Fruit fly (Drosophila melanogaster) whole organism, embryonic: ENCODE measurements around the gene PDCD-5.

Experiments used
- CG10321 ChIP-seq: fragments of 200-800 bp; sonication (Bioruptor generic); IDR thresholded peaks from 2 replicates; pipeline ENCODE4 v1.3.6; 2022; ENCODE audit warnings: missing biosample characterization, missing genetic modification characterization
- CG10462 ChIP-seq: fragments of 200-800 bp; sonication (Bioruptor generic); optimal IDR thresholded peaks from 2 replicates; lab custom pipeline; 2016; ENCODE audit warnings: missing biosample characterization, missing genetic modification characterization
- CG10543 ChIP-seq: fragments of 200-800 bp; sonication (Bioruptor generic); optimal IDR thresholded peaks from 3 replicates; lab custom pipeline; 2017; ENCODE audit warnings: missing biosample characterization, mild to moderate bottlenecking, missing genetic modification characterization, moderate library complexity
- CG11085 ChIP-seq: fragments of 200-800 bp; sonication (Bioruptor generic); IDR thresholded peaks from 2 replicates; pipeline ENCODE4 v1.3.6; 2022; ENCODE audit warnings: missing biosample characterization, missing genetic modification characterization
- CG11695 ChIP-seq: fragments of 200-800 bp; sonication (Bioruptor generic); IDR thresholded peaks from 3 replicates; pipeline ENCODE4 v1.3.6; 2022; ENCODE audit warnings: missing biosample characterization, missing genetic modification characterization
- CG12659 ChIP-seq: fragments of 200-800 bp; sonication (Bioruptor generic); optimal IDR thresholded peaks from 3 replicates; lab custom pipeline; 2017; ENCODE audit warnings: mild to moderate bottlenecking, missing biosample characterization, missing genetic modification reagents, missing genetic modification characterization
- CG14710 ChIP-seq: fragments of 200-800 bp; sonication (Bioruptor generic); optimal IDR thresholded peaks from 3 replicates; lab custom pipeline; 2019; ENCODE audit warnings: missing biosample characterization, mild to moderate bottlenecking, missing genetic modification characterization, moderate library complexity
- CG15479 ChIP-seq: fragments of 200-800 bp; sonication (Bioruptor generic); optimal IDR thresholded peaks from 3 replicates; lab custom pipeline; 2019; ENCODE audit warnings: missing biosample characterization, mild to moderate bottlenecking, missing genetic modification characterization, moderate library complexity
- CG15696 ChIP-seq: fragments of 200-800 bp; sonication (Bioruptor generic); optimal IDR thresholded peaks from 2 replicates; lab custom pipeline; 2019; ENCODE audit warnings: missing biosample characterization, mild to moderate bottlenecking, missing genetic modification characterization, moderate library complexity
- CG2129 ChIP-seq: fragments of 200-800 bp; sonication (Bioruptor generic); IDR thresholded peaks from 2 replicates; pipeline ENCODE4 v1.3.6; 2022; ENCODE audit warnings: missing biosample characterization, missing genetic modification characterization; ENCODE audit not compliant: partially characterized antibody
- CG31441 ChIP-seq: fragments of 200-800 bp; sonication (Bioruptor generic); IDR thresholded peaks from 2 replicates; pipeline ENCODE4 v1.3.6; 2022; ENCODE audit warnings: missing biosample characterization, missing genetic modification characterization
- CG32772 ChIP-seq: fragments of 200-800 bp; sonication (Bioruptor generic); IDR thresholded peaks from 2 replicates; pipeline ENCODE4 v1.3.6; 2022; ENCODE audit warnings: missing biosample characterization, missing genetic modification characterization
- CG3281 ChIP-seq: fragments of 200-800 bp; sonication (Bioruptor generic); optimal IDR thresholded peaks from 3 replicates; lab custom pipeline; 2017; ENCODE audit warnings: missing biosample characterization, mild to moderate bottlenecking, missing genetic modification characterization
- CG3407 ChIP-seq: fragments of 200-800 bp; sonication (Bioruptor generic); optimal IDR thresholded peaks from 2 replicates; lab custom pipeline; 2018; ENCODE audit warnings: missing biosample characterization, mild to moderate bottlenecking, missing genetic modification characterization
- CG42726 ChIP-seq: fragments of 200-800 bp; sonication (Bioruptor generic); IDR thresholded peaks from 2 replicates; pipeline ENCODE4 v1.3.6; 2022; ENCODE audit warnings: missing biosample characterization, missing genetic modification characterization; ENCODE audit not compliant: partially characterized antibody
- CG43689 ChIP-seq: fragments of 200-800 bp; sonication (Bioruptor generic); IDR thresholded peaks from 2 replicates; pipeline ENCODE4 v1.3.6; 2022; ENCODE audit warnings: missing biosample characterization, missing genetic modification characterization
- CG5953 ChIP-seq: fragments of 200-800 bp; sonication (Bioruptor generic); IDR thresholded peaks from 2 replicates; pipeline ENCODE4 v1.3.6; 2022; ENCODE audit warnings: missing biosample characterization, missing genetic modification characterization
- CG8089 ChIP-seq: fragments of 200-800 bp; sonication (Bioruptor generic); optimal IDR thresholded peaks from 3 replicates; lab custom pipeline; 2016; ENCODE audit warnings: missing biosample characterization, missing genetic modification characterization
- CG8478 ChIP-seq: fragments of >200 bp; optimal IDR thresholded peaks from 2 replicates; lab custom pipeline; 2018
- CG8924 ChIP-seq: fragments of 200-800 bp; optimal IDR thresholded peaks from 3 replicates; lab custom pipeline; 2019; ENCODE audit warnings: missing biosample characterization, mild to moderate bottlenecking, missing genetic modification characterization, moderate library complexity
- CG9727 ChIP-seq: fragments of 200-800 bp; sonication (Bioruptor generic); optimal IDR thresholded peaks from 3 replicates; lab custom pipeline; 2017; ENCODE audit warnings: missing biosample characterization, mild to moderate bottlenecking, missing genetic modification characterization
- CG9876 ChIP-seq: fragments of 200-800 bp; sonication (Bioruptor generic); optimal IDR thresholded peaks from 2 replicates; lab custom pipeline; 2016; ENCODE audit warnings: missing biosample characterization, missing genetic modification characterization
- Dbx ChIP-seq: fragments of 200-800 bp; sonication (Bioruptor generic); IDR thresholded peaks from 3 replicates; pipeline ENCODE4 v1.3.6; 2022; ENCODE audit warnings: missing biosample characterization, missing genetic modification characterization
- HHEX ChIP-seq: fragments of 200-800 bp; sonication (Bioruptor generic); optimal IDR thresholded peaks from 3 replicates; lab custom pipeline; 2017; ENCODE audit warnings: missing biosample characterization, mild to moderate bottlenecking, missing genetic modification characterization, missing genetic modification reagents
- HLH4C ChIP-seq: fragments of 200-800 bp; sonication (Bioruptor generic); IDR thresholded peaks from 3 replicates; pipeline ENCODE4 v1.3.6; 2022; ENCODE audit warnings: missing biosample characterization, missing genetic modification characterization; ENCODE audit not compliant: partially characterized antibody
- Mes4 ChIP-seq: fragments of 200-800 bp; sonication (Bioruptor generic); optimal IDR thresholded peaks from 2 replicates; lab custom pipeline; 2016; ENCODE audit warnings: missing biosample characterization, missing genetic modification characterization
- Ptx1 ChIP-seq: fragments of 200-800 bp; sonication (Bioruptor generic); IDR thresholded peaks from 2 replicates; pipeline ENCODE4 v1.3.6; 2022; ENCODE audit warnings: missing biosample characterization, missing genetic modification characterization
- Rx ChIP-seq: fragments of 200-800 bp; sonication (Bioruptor generic); IDR thresholded peaks from 2 replicates; pipeline ENCODE4 v1.3.6; 2022; ENCODE audit warnings: missing biosample characterization, missing genetic modification characterization
- Scr ChIP-seq: fragments of 200-800 bp; sonication (Bioruptor generic); IDR thresholded peaks from 2 replicates; pipeline ENCODE4 v1.3.6; 2022; ENCODE audit warnings: missing biosample characterization, missing genetic modification characterization; ENCODE audit not compliant: partially characterized antibody
- Stat92E ChIP-seq, 3 experiments: fragments of >200 bp in 2 of 3; fragments of 200-800 bp in 1 of 3; sonication (Bioruptor generic) in 1 of 3; optimal IDR thresholded peaks; 2 replicates each; lab custom pipeline; 2017 to 2019; ENCODE audit warnings: missing biosample characterization in 3 of 3, missing genetic modification characterization in 3 of 3, mild to moderate bottlenecking in 1 of 3, moderate library complexity in 1 of 3
- Xrp1 ChIP-seq: fragments of 200-800 bp; sonication (Bioruptor generic); IDR thresholded peaks from 2 replicates; pipeline ENCODE4 v1.3.6; 2022; ENCODE audit warnings: missing biosample characterization, missing genetic modification characterization
- br ChIP-seq: fragments of >200 bp; optimal IDR thresholded peaks from 2 replicates; lab custom pipeline; 2017
- bsh ChIP-seq, 2 experiments: fragments of 200-800 bp; sonication (Bioruptor generic); optimal IDR thresholded peaks; 2 replicates each; lab custom pipeline; 2017 to 2018; ENCODE audit warnings: mild to moderate bottlenecking in 2 of 2, missing biosample characterization in 2 of 2, missing genetic modification characterization in 2 of 2, moderate library complexity in 1 of 2
- croc ChIP-seq: fragments of 200-800 bp; sonication (Bioruptor generic); conservative IDR thresholded peaks from 3 replicates; pipeline ENCODE4 v1.3.6; 2022; ENCODE audit warnings: missing biosample characterization, missing genetic modification characterization
- dati ChIP-seq: fragments of 200-800 bp; sonication (Bioruptor generic); IDR thresholded peaks from 2 replicates; pipeline ENCODE4 v1.3.6; 2022; ENCODE audit warnings: missing biosample characterization, missing genetic modification characterization
- dm ChIP-seq: fragments of 200-800 bp; sonication (Bioruptor generic); optimal IDR thresholded peaks from 3 replicates; lab custom pipeline; 2016; ENCODE audit warnings: missing biosample characterization, missing genetic modification characterization
- dmrt11E ChIP-seq: fragments of 200-800 bp; sonication (Bioruptor generic); optimal IDR thresholded peaks from 3 replicates; lab custom pipeline; 2018; ENCODE audit warnings: missing biosample characterization, mild to moderate bottlenecking, missing genetic modification characterization, moderate library complexity
- dpn ChIP-seq, 2 experiments: fragments of 200-800 bp; sonication (Bioruptor generic); optimal IDR thresholded peaks; 3 replicates each; lab custom pipeline; 2016; ENCODE audit warnings: missing biosample characterization in 2 of 2, missing genetic modification characterization in 2 of 2
- fd64A ChIP-seq: fragments of 200-800 bp; sonication (Bioruptor generic); optimal IDR thresholded peaks from 3 replicates; lab custom pipeline; 2018; ENCODE audit warnings: missing biosample characterization, mild to moderate bottlenecking, missing genetic modification characterization
- gce ChIP-seq: fragments of 200-800 bp; sonication (Bioruptor generic); IDR thresholded peaks from 3 replicates; pipeline ENCODE4 v1.3.6; 2022; ENCODE audit warnings: missing biosample characterization, missing genetic modification characterization
- ken ChIP-seq: fragments of 200-800 bp; sonication (Bioruptor generic); IDR thresholded peaks from 3 replicates; pipeline ENCODE4 v1.3.6; 2022; ENCODE audit warnings: missing biosample characterization, missing genetic modification characterization
- p53 ChIP-seq: fragments of 200-800 bp; sonication (Bioruptor generic); optimal IDR thresholded peaks from 2 replicates; lab custom pipeline; 2016; ENCODE audit warnings: missing biosample characterization, missing genetic modification characterization
- pb ChIP-seq: fragments of 200-800 bp; sonication (Bioruptor generic); optimal IDR thresholded peaks from 3 replicates; lab custom pipeline; 2016; ENCODE audit warnings: missing biosample characterization, missing genetic modification characterization
- phol ChIP-seq: fragments of 200-800 bp; sonication (Bioruptor generic); optimal IDR thresholded peaks from 3 replicates; lab custom pipeline; 2018; ENCODE audit warnings: missing biosample characterization, mild to moderate bottlenecking, missing genetic modification characterization, moderate library complexity
- ro ChIP-seq: fragments of 200-800 bp; sonication (Bioruptor generic); IDR thresholded peaks from 2 replicates; pipeline ENCODE4 v1.3.6; 2022; ENCODE audit warnings: missing biosample characterization, missing genetic modification characterization
- salm ChIP-seq: fragments of 200-800 bp; sonication (Bioruptor generic); optimal IDR thresholded peaks from 2 replicates; lab custom pipeline; 2018; ENCODE audit warnings: missing biosample characterization, mild to moderate bottlenecking, missing genetic modification characterization
- sens-2 ChIP-seq: fragments of 200-800 bp; sonication (Bioruptor generic); IDR thresholded peaks from 2 replicates; pipeline ENCODE4 v1.3.6; 2022; ENCODE audit warnings: missing biosample characterization, missing genetic modification characterization
- sima ChIP-seq: fragments of 200-800 bp; sonication (Bioruptor generic); optimal IDR thresholded peaks from 2 replicates; lab custom pipeline; 2016; ENCODE audit warnings: missing biosample characterization, missing genetic modification characterization
- slp2 ChIP-seq: fragments of 200-800 bp; sonication (Bioruptor generic); optimal IDR thresholded peaks from 2 replicates; lab custom pipeline; 2016; ENCODE audit warnings: missing biosample characterization, missing genetic modification characterization
- yki ChIP-seq: fragments of >200 bp; optimal IDR thresholded peaks from 3 replicates; lab custom pipeline; 2018

The PDCD-5 gene

dm6 chr3L:16181330-16181830 lies 50.5 kb downstream of the PDCD-5 start (continued):
- 0 out of 2 replicates have a peak, but pooled peaks have one; percentile 28 for TF ChIP-seq CG31441 (GFP tag; lab: Robert Waterston, UW)
- no peak for TF ChIP-seq CG3407
- TF ChIP-seq ken (GFP tag; lab: Robert Waterston, UW): 0 out of 3 replicates have a peak, but pooled peaks have one; percentile 40
- TF ChIP-seq Rx (GFP tag; lab: Robert Waterston, UW): no peak
- peak; percentile 56; the same call in 1 of the 2 replicates for TF ChIP-seq Xrp1 (GFP tag; lab: Robert Waterston, UW)
- TF ChIP-seq CG8089 (GFP tag; lab: Kevin White, UChicago): no peak
- no peak for TF ChIP-seq Stat92E (GFP tag; optimal IDR thresholded peaks at IDR 0.05; lab: Kevin White, UChicago)
- no peak for TF ChIP-seq CG10462 (GFP tag; lab: Kevin White, UChicago)
- no peak for TF ChIP-seq Scr
- TF ChIP-seq dmrt11E: peak; percentile 19
- no peak for TF ChIP-seq sima (GFP tag; lab: Kevin White, UChicago)
- TF ChIP-seq salm: no peak
- TF ChIP-seq bsh (GFP tag; optimal IDR thresholded peaks at IDR 0.05; lab: Kevin White, UChicago): peak; percentile 10 to 20
- peak; percentile 30 for TF ChIP-seq CG14710 (tag; lab: Kevin White, UChicago)
- TF ChIP-seq phol (tag; lab: Kevin White, UChicago): peak; percentile 74
- no peak for TF ChIP-seq yki
- TF ChIP-seq CG8924 (tag; lab: Kevin White, UChicago): no peak
- peak; percentile 36; the same call in 1 of the 2 replicates for TF ChIP-seq CG10321 (GFP tag; lab: Robert Waterston, UW)
- TF ChIP-seq CG5953 (GFP tag; lab: Robert Waterston, UW): no peak
- no peak for TF ChIP-seq CG2129 (GFP tag; lab: Robert Waterston, UW)
- TF ChIP-seq CG9876 (GFP tag; lab: Kevin White, UChicago): no peak
- no peak for TF ChIP-seq slp2
- TF ChIP-seq gce: no peak
- TF ChIP-seq HLH4C (GFP tag; lab: Robert Waterston, UW): no peak
- no peak for TF ChIP-seq fd64A (GFP tag; lab: Kevin White, UChicago)
- TF ChIP-seq CG42726 (GFP tag; lab: Robert Waterston, UW): no peak
- TF ChIP-seq HHEX: no peak
- no peak for TF ChIP-seq CG15696 (tag; lab: Kevin White, UChicago)
- no peak for TF ChIP-seq dati (GFP tag; lab: Robert Waterston, UW)
- no peak for TF ChIP-seq pb (GFP tag; lab: Kevin White, UChicago)
- TF ChIP-seq sens-2 (GFP tag; lab: Robert Waterston, UW): no peak
- no peak for TF ChIP-seq ro (GFP tag; lab: Robert Waterston, UW)
- no peak for TF ChIP-seq p53
- TF ChIP-seq Dbx (GFP tag; lab: Robert Waterston, UW): no peak
- TF ChIP-seq CG43689: no peak
- no peak for TF ChIP-seq Mes4
- TF ChIP-seq br (lab: Kevin White, UChicago): no peak
- TF ChIP-seq dm (GFP tag; lab: Kevin White, UChicago): no peak
- TF ChIP-seq croc: no peak
- TF ChIP-seq CG15479 (GFP tag; lab: Kevin White, UChicago): no peak
- TF ChIP-seq CG11085 (GFP tag; lab: Robert Waterston, UW): no peak
- TF ChIP-seq CG9727 (GFP tag; lab: Kevin White, UChicago): peak; percentile 8
- TF ChIP-seq CG12659: no peak
- TF ChIP-seq CG3281 (GFP tag; lab: Kevin White, UChicago): no peak
- 0 out of 2 replicates have a peak, but pooled peaks have one; percentile 20 for TF ChIP-seq CG32772
- no peak for TF ChIP-seq CG11695 (GFP tag; lab: Robert Waterston, UW)
- no peak for TF ChIP-seq Ptx1
- TF ChIP-seq dpn (GFP tag; optimal IDR thresholded peaks at IDR 0.05; lab: Kevin White, UChicago): no peak
- TF ChIP-seq CG10543 (GFP tag; lab: Kevin White, UChicago): no peak
- no peak for TF ChIP-seq CG8478 (lab: Kevin White, UChicago)
